Worm (Caenorhabditis elegans): ENCODE measurements around the gene Y73B6BL.12.

- TF ChIP-seq W03F9.2 (tag; optimal IDR thresholded peaks at IDR 0.05) (no peak), him-1 (tag; optimal IDR thresholded peaks at IDR 0.05) (no peak)
Measured at ce11 chrIV:6284277-6284676, 33.0 kb downstream of the Y73B6BL.12 start, which contains the start of gene ops-1.

All from whole organism, L4/young adult.